Fruit fly (Drosophila melanogaster) whole organism, pupa: ENCODE measurements around the gene SmD1.

Source experiments
- CG12605 ChIP-seq: fragments of 200-800 bp; sonication (Bioruptor generic); IDR thresholded peaks from 2 replicates; pipeline ENCODE4 v1.3.6; 2022; ENCODE audit warnings: missing biosample characterization, missing genetic modification characterization
- CG8159 ChIP-seq: fragments of 200-800 bp; sonication (Bioruptor generic); optimal IDR thresholded peaks from 3 replicates; lab custom pipeline; 2018; ENCODE audit warnings: missing biosample characterization, mild to moderate bottlenecking, missing genetic modification characterization, moderate library complexity
- Pif1A ChIP-seq: fragments of 200-800 bp; sonication (Bioruptor generic); optimal IDR thresholded peaks from 3 replicates; lab custom pipeline; 2016; ENCODE audit warnings: missing biosample characterization, missing genetic modification characterization

DNA sequence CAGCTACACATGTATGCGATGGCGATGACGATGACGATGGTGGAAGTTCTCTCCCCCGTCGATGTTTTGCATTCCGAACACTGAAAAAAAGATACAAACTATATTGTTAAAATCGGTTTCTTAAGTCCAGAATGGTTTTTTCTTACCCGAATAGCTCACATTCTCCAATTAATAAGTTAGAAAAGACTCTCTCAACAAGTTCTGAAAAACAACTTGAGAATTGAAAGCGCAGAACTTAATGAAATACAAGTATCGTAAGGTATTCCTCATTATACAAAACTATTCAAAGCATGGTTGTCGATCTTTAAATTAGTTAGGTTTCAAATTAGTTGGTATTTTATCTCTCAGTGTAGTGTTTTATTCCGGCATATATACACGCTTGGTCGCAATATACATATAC lies 28.0 kb downstream of the SmD1 start:
- TF ChIP-seq CG12605 (GFP tag; lab: Robert Waterston, UW), result no peak
- TF ChIP-seq Pif1A (GFP tag; lab: Kevin White, UChicago), result peak; percentile 43
- TF ChIP-seq CG8159, result peak; percentile 74
